Worm (Caenorhabditis elegans) whole organism, young adult: ENCODE results near the gene K09B11.5.

Experiments used
- B0035.1 ChIP-seq: sonication (generic microtip); optimal IDR thresholded peaks from 2 replicates; lab custom pipeline; 2016; ENCODE audit warnings: missing genetic modification characterization, mild to moderate bottlenecking, missing compliant biosample characterization, missing genotype, missing genetic modification reagents
- B0261.1 ChIP-seq: sonication (generic microtip); optimal IDR thresholded peaks from 2 replicates; lab custom pipeline; 2016; ENCODE audit warnings: mild to moderate bottlenecking, missing genetic modification characterization, moderate library complexity, missing compliant biosample characterization
- B0336.3 ChIP-seq: fragments of 200-800 bp; sonication (Bioruptor generic); IDR thresholded peaks from 2 replicates; pipeline ENCODE4 v1.3.6; 2022; ENCODE audit warnings: missing genetic modification characterization, missing compliant biosample characterization
- C06A6.2 ChIP-seq: fragments of 200-800 bp; sonication (Bioruptor generic); conservative IDR thresholded peaks from 2 replicates; pipeline ENCODE4 v1.3.6; 2022; ENCODE audit warnings: missing genetic modification characterization, missing compliant biosample characterization
- D2030.7 ChIP-seq: fragments of 200-800 bp; sonication (Bioruptor generic); IDR thresholded peaks from 2 replicates; pipeline ENCODE4 v1.3.6; 2022; ENCODE audit warnings: missing genetic modification reagents, missing genetic modification characterization, missing compliant biosample characterization
- F23B12.7 ChIP-seq: sonication (generic microtip); optimal IDR thresholded peaks from 2 replicates; lab custom pipeline; 2017; ENCODE audit warnings: missing genetic modification characterization, mild to moderate bottlenecking, missing compliant biosample characterization, antibody characterized with exemption, moderate library complexity; ENCODE audit not compliant: insufficient read depth
- F33H1.4 ChIP-seq: fragments of 200-800 bp; sonication (Bioruptor generic); IDR thresholded peaks from 2 replicates; pipeline ENCODE4 v1.3.6; 2022; ENCODE audit warnings: missing genetic modification reagents, missing genetic modification characterization, missing compliant biosample characterization
- F37B4.10 ChIP-seq: fragments of 200-800 bp; sonication (Bioruptor generic); IDR thresholded peaks from 2 replicates; pipeline ENCODE4 v1.3.6; 2022; ENCODE audit warnings: missing genetic modification characterization, missing compliant biosample characterization
- F39B2.1 ChIP-seq: fragments of 200-800 bp; sonication (Bioruptor generic); IDR thresholded peaks from 2 replicates; pipeline ENCODE4 v1.3.6; 2022; ENCODE audit warnings: missing genetic modification reagents, missing genetic modification characterization, missing compliant biosample characterization
- F49E8.2 ChIP-seq: sonication (generic microtip); optimal IDR thresholded peaks from 3 replicates; lab custom pipeline; 2017; ENCODE audit warnings: missing genetic modification characterization, mild to moderate bottlenecking, missing compliant biosample characterization, antibody characterized with exemption, moderate library complexity; ENCODE audit not compliant: insufficient read depth
- F52B5.7 ChIP-seq: sonication (generic microtip); optimal IDR thresholded peaks from 2 replicates; lab custom pipeline; 2016; ENCODE audit warnings: mild to moderate bottlenecking, missing genetic modification characterization, missing compliant biosample characterization
- F55B11.4 ChIP-seq: sonication (generic microtip); optimal IDR thresholded peaks from 2 replicates; lab custom pipeline; 2016; ENCODE audit warnings: missing compliant biosample characterization, missing genetic modification characterization, borderline replicate concordance; ENCODE audit not compliant: insufficient read depth
- F57C9.4 ChIP-seq: sonication (generic microtip); optimal IDR thresholded peaks from 2 replicates; lab custom pipeline; 2017; ENCODE audit warnings: mild to moderate bottlenecking, missing genetic modification characterization, missing compliant biosample characterization
- Y53G8AR.9 ChIP-seq: fragments of 200-800 bp; sonication (Bioruptor generic); conservative IDR thresholded peaks from 2 replicates; pipeline ENCODE4 v1.3.6; 2022; ENCODE audit warnings: missing genetic modification reagents, missing genetic modification characterization, missing compliant biosample characterization
- Y56A3A.18 ChIP-seq: fragments of 200-800 bp; sonication (Bioruptor generic); IDR thresholded peaks from 2 replicates; pipeline ENCODE4 v1.3.6; 2022; ENCODE audit warnings: missing genetic modification reagents, missing genetic modification characterization, missing compliant biosample characterization
- akir-1 ChIP-seq: fragments of 200-800 bp; sonication (Bioruptor generic); optimal IDR thresholded peaks from 2 replicates; lab custom pipeline; 2018; ENCODE audit warnings: mild to moderate bottlenecking, missing genetic modification characterization, moderate library complexity, missing compliant biosample characterization
- aptf-3 ChIP-seq: fragments of 200-800 bp; sonication (Bioruptor generic); IDR thresholded peaks from 2 replicates; pipeline ENCODE4 v1.3.6; 2022; ENCODE audit warnings: missing genetic modification characterization, missing compliant biosample characterization
- athp-1 ChIP-seq: sonication (generic microtip); optimal IDR thresholded peaks from 2 replicates; lab custom pipeline; 2017; ENCODE audit warnings: mild to moderate bottlenecking, missing genetic modification characterization, missing compliant biosample characterization
- attf-3 ChIP-seq: fragments of 200-800 bp; sonication (Bioruptor generic); conservative IDR thresholded peaks from 2 replicates; pipeline ENCODE4 v1.3.6; 2022; ENCODE audit warnings: missing genetic modification reagents, missing genetic modification characterization, missing compliant biosample characterization
- bed-2 ChIP-seq: fragments of 200-800 bp; sonication (Bioruptor generic); IDR thresholded peaks from 2 replicates; pipeline ENCODE4 v1.3.6; 2022; ENCODE audit warnings: missing genetic modification reagents, missing genetic modification characterization, missing compliant biosample characterization
- cebp-1 ChIP-seq, 2 experiments: fragments of 200-800 bp in 1 of 2; sonication (Bioruptor generic) in 1 of 2; sonication (generic microtip) in 1 of 2; IDR thresholded peaks in 1 of 2; optimal IDR thresholded peaks in 1 of 2; 2 replicates each; pipeline versions ENCODE4 v1.3.6 to Lab custom; 2017 to 2022; ENCODE audit warnings: missing compliant biosample characterization in 2 of 2, missing genetic modification characterization in 2 of 2, mild to moderate bottlenecking in 1 of 2, missing genetic modification reagents in 1 of 2, moderate library complexity in 1 of 2
- ceh-79 ChIP-seq: sonication (generic microtip); optimal IDR thresholded peaks from 2 replicates; lab custom pipeline; 2017; ENCODE audit warnings: mild to moderate bottlenecking, missing genetic modification characterization, missing compliant biosample characterization
- ceh-91 ChIP-seq: fragments of 200-800 bp; sonication (Bioruptor generic); IDR thresholded peaks from 2 replicates; pipeline ENCODE4 v1.3.6; 2022; ENCODE audit warnings: missing genetic modification reagents, missing genetic modification characterization, missing compliant biosample characterization
- chd-7 ChIP-seq: sonication (generic microtip); optimal IDR thresholded peaks from 2 replicates; lab custom pipeline; 2016; ENCODE audit warnings: mild to moderate bottlenecking, missing genetic modification characterization, moderate library complexity, missing compliant biosample characterization
- dox-1 ChIP-seq: fragments of 200-800 bp; sonication (Bioruptor generic); IDR thresholded peaks from 2 replicates; pipeline ENCODE4 v1.3.6; 2022; ENCODE audit warnings: missing genetic modification reagents, missing genetic modification characterization, missing compliant biosample characterization
- dpff-1 ChIP-seq: sonication (generic microtip); optimal IDR thresholded peaks from 2 replicates; lab custom pipeline; 2017; ENCODE audit warnings: mild to moderate bottlenecking, missing genetic modification characterization, missing compliant biosample characterization
- ekl-4 ChIP-seq: fragments of 200-800 bp; sonication (Bioruptor generic); IDR thresholded peaks from 2 replicates; pipeline ENCODE4 v1.3.6; 2022; ENCODE audit warnings: missing genetic modification reagents, missing genetic modification characterization, missing compliant biosample characterization
- him-1 ChIP-seq: sonication (generic microtip); optimal IDR thresholded peaks from 2 replicates; lab custom pipeline; 2016; ENCODE audit warnings: missing genotype, missing genetic modification reagents, missing genetic modification characterization, missing compliant biosample characterization
- hmg-20 ChIP-seq: fragments of 200-800 bp; sonication (Bioruptor generic); IDR thresholded peaks from 2 replicates; pipeline ENCODE4 v1.3.6; 2022; ENCODE audit warnings: missing genetic modification reagents, missing genetic modification characterization, missing compliant biosample characterization
- lag-1 ChIP-seq: fragments of 200-800 bp; sonication (Bioruptor generic); IDR thresholded peaks from 2 replicates; pipeline ENCODE4 v1.3.6; 2022; ENCODE audit warnings: missing genetic modification reagents, missing genetic modification characterization, missing compliant biosample characterization
- let-607 ChIP-seq, 2 experiments: fragments of 200-800 bp in 1 of 2; sonication (Bioruptor generic) in 1 of 2; sonication (generic microtip) in 1 of 2; optimal IDR thresholded peaks; 2 replicates each; lab custom pipeline; 2016 to 2018; ENCODE audit warnings: mild to moderate bottlenecking in 2 of 2, missing compliant biosample characterization in 2 of 2, missing genetic modification characterization in 2 of 2, moderate library complexity in 2 of 2, missing genotype in 1 of 2
- lin-40 ChIP-seq: sonication (generic microtip); optimal IDR thresholded peaks from 2 replicates; lab custom pipeline; 2016; ENCODE audit warnings: missing genetic modification characterization, mild to moderate bottlenecking, missing compliant biosample characterization, missing genotype, missing genetic modification reagents
- lin-54 ChIP-seq: fragments of 200-800 bp; sonication (Bioruptor generic); optimal IDR thresholded peaks from 2 replicates; lab custom pipeline; 2018; ENCODE audit warnings: mild to moderate bottlenecking, missing genetic modification characterization, missing compliant biosample characterization
- madf-10 ChIP-seq: sonication (generic microtip); optimal IDR thresholded peaks from 2 replicates; lab custom pipeline; 2016; ENCODE audit warnings: mild to moderate bottlenecking, missing genetic modification characterization, missing compliant biosample characterization
- madf-3 ChIP-seq: fragments of 200-800 bp; sonication (Bioruptor generic); IDR thresholded peaks from 2 replicates; pipeline ENCODE4 v1.3.6; 2022; ENCODE audit warnings: missing genetic modification reagents, missing genetic modification characterization, missing compliant biosample characterization
- mes-4 ChIP-seq: sonication (generic microtip); optimal IDR thresholded peaks from 2 replicates; lab custom pipeline; 2016; ENCODE audit warnings: missing genotype, missing genetic modification characterization, missing compliant biosample characterization
- pbrm-1 ChIP-seq: fragments of 200-800 bp; sonication (Bioruptor generic); IDR thresholded peaks from 2 replicates; pipeline ENCODE4 v1.3.6; 2022; ENCODE audit warnings: missing genetic modification reagents, missing genetic modification characterization, missing compliant biosample characterization
- rcor-1 ChIP-seq: fragments of 200-800 bp; sonication (Bioruptor generic); IDR thresholded peaks from 2 replicates; pipeline ENCODE4 v1.3.6; 2022; ENCODE audit warnings: missing genetic modification reagents, missing genetic modification characterization, missing compliant biosample characterization
- sdz-38 ChIP-seq: sonication (generic microtip); optimal IDR thresholded peaks from 2 replicates; lab custom pipeline; 2016; ENCODE audit warnings: missing genotype, missing genetic modification characterization, missing compliant biosample characterization
- snpc-3.4 ChIP-seq: sonication (generic microtip); optimal IDR thresholded peaks from 2 replicates; lab custom pipeline; 2017; ENCODE audit warnings: missing genetic modification characterization, mild to moderate bottlenecking, missing compliant biosample characterization, antibody characterized with exemption, moderate library complexity, missing genotype, missing genetic modification reagents
- somi-1 ChIP-seq: fragments of 200-800 bp; sonication (Bioruptor generic); optimal IDR thresholded peaks from 2 replicates; lab custom pipeline; 2018; ENCODE audit warnings: mild to moderate bottlenecking, missing genetic modification characterization, missing compliant biosample characterization
- sptf-2 ChIP-seq: fragments of 200-800 bp; sonication (Bioruptor generic); optimal IDR thresholded peaks from 2 replicates; lab custom pipeline; 2018; ENCODE audit warnings: mild to moderate bottlenecking, missing genetic modification characterization, missing compliant biosample characterization
- tbp1 ChIP-seq: fragments of 200-800 bp; sonication (Bioruptor generic); optimal IDR thresholded peaks from 2 replicates; lab custom pipeline; 2018; ENCODE audit warnings: mild to moderate bottlenecking, missing genetic modification characterization, missing compliant biosample characterization
- zfh-2 ChIP-seq: fragments of 200-800 bp; sonication (Bioruptor generic); conservative IDR thresholded peaks from 2 replicates; pipeline ENCODE4 v1.3.6; 2022; ENCODE audit warnings: missing genetic modification reagents, missing genetic modification characterization, missing compliant biosample characterization
- zim-3 ChIP-seq: sonication (generic microtip); optimal IDR thresholded peaks from 2 replicates; lab custom pipeline; 2017; ENCODE audit warnings: mild to moderate bottlenecking, missing genetic modification characterization, moderate library complexity, missing compliant biosample characterization
- ztf-22 ChIP-seq: fragments of 200-800 bp; sonication (Bioruptor generic); optimal IDR thresholded peaks from 2 replicates; lab custom pipeline; 2018; ENCODE audit warnings: mild to moderate bottlenecking, missing genetic modification characterization, moderate library complexity, missing compliant biosample characterization
- ztf-28 ChIP-seq: fragments of 200-800 bp; sonication (Bioruptor generic); IDR thresholded peaks from 2 replicates; pipeline ENCODE4 v1.3.6; 2022; ENCODE audit warnings: missing genetic modification reagents, missing genetic modification characterization, missing compliant biosample characterization
- ztf-3 ChIP-seq: fragments of 200-800 bp; sonication (Bioruptor generic); optimal IDR thresholded peaks from 2 replicates; lab custom pipeline; 2018; ENCODE audit warnings: mild to moderate bottlenecking, missing genetic modification characterization, missing compliant biosample characterization

Gene K09B11.5

DNA sequence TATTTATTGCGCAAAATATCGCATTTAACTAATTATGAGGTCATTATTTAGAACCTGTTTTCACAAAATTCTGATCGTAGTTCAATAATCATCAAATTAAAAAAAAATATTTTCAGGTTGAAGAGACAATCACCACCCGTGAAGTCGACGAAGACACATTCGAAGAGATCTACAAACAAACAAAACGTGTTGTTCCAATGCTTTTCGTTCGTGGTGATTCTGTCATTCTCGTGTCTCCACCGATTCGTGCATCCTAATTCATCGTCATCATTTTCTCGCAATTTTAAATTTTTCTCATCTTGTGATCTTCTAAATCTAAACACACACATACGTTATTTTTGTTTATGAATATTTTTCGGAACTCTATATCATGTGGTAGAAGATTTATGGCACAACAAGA is 45.0 kb downstream of the K09B11.5 start:
- TF ChIP-seq pbrm-1 (peak; percentile 71), dpff-1 (tag; lab: Kevin White, UChicago) (peak; percentile 50), somi-1 (GFP tag; lab: Kevin White, UChicago) (no peak), F23B12.7 (no peak), F37B4.10 (no peak), zim-3 (tag; lab: Kevin White, UChicago) (no peak), athp-1 (tag; lab: Kevin White, UChicago) (no peak), F57C9.4 (tag; lab: Kevin White, UChicago) (no peak), C06A6.2 (GFP tag; lab: Robert Waterston, UW) (no peak), snpc-3.4 (tag; lab: Kevin White, UChicago) (peak; percentile 30), mes-4 (tag; lab: Kevin White, UChicago) (no peak), sdz-38 (tag; lab: Kevin White, UChicago) (no peak), him-1 (tag; lab: Kevin White, UChicago) (no peak), ztf-28 (GFP tag; lab: Robert Waterston, UW) (no peak), F52B5.7 (tag; lab: Kevin White, UChicago) (no peak), akir-1 (no peak), ekl-4 (GFP tag; lab: Robert Waterston, UW) (no peak), lag-1 (GFP tag; lab: Robert Waterston, UW) (no peak), F33H1.4 (no peak), sptf-2 (no peak), ztf-22 (no peak), let-607 (tag; optimal IDR thresholded peaks at IDR 0.05; lab: Kevin White, UChicago) (no peak), tbp1 (GFP tag; lab: Kevin White, UChicago) (no peak), lin-54 (GFP tag; lab: Kevin White, UChicago) (no peak), F49E8.2 (tag; lab: Kevin White, UChicago) (no peak), cebp-1 (GFP tag; IDR thresholded peaks at IDR 0.05; lab: Robert Waterston, UW) (no peak), cebp-1 (tag; optimal IDR thresholded peaks at IDR 0.05; lab: Kevin White, UChicago) (peak; percentile 56), B0035.1 (tag; lab: Kevin White, UChicago) (peak; percentile 74), B0261.1 (tag; lab: Kevin White, UChicago) (no peak), F55B11.4 (tag; lab: Kevin White, UChicago) (no peak), madf-3 (GFP tag; lab: Robert Waterston, UW) (0 out of 2 replicates have a peak, but pooled peaks have one; percentile 60), lin-40 (tag; lab: Kevin White, UChicago) (peak; percentile 47), B0336.3 (GFP tag; lab: Robert Waterston, UW) (peak; percentile 70), attf-3 (GFP tag; lab: Robert Waterston, UW) (no peak), chd-7 (tag; lab: Kevin White, UChicago) (no peak), ztf-3 (GFP tag; lab: Kevin White, UChicago) (no peak), bed-2 (GFP tag; lab: Robert Waterston, UW) (no peak), F39B2.1 (GFP tag; lab: Robert Waterston, UW) (no peak), rcor-1 (GFP tag; lab: Robert Waterston, UW) (no peak), ceh-79 (tag; lab: Kevin White, UChicago) (no peak), aptf-3 (GFP tag; lab: Robert Waterston, UW) (no peak), Y56A3A.18 (GFP tag; lab: Robert Waterston, UW) (peak; percentile 67; the same call in 1 of the 2 replicates), dox-1 (GFP tag; lab: Robert Waterston, UW) (no peak), hmg-20 (GFP tag; lab: Robert Waterston, UW) (0 out of 2 replicates have a peak, but pooled peaks have one; percentile 3), madf-10 (no peak), D2030.7 (GFP tag; lab: Robert Waterston, UW) (no peak), ceh-91 (GFP tag; lab: Robert Waterston, UW) (no peak), Y53G8AR.9 (GFP tag; lab: Robert Waterston, UW) (0 out of 2 replicates have a peak, but pooled peaks have one; percentile 57), zfh-2 (GFP tag; lab: Robert Waterston, UW) (no peak)
